Worm (Caenorhabditis elegans) whole organism, late embryonic: ENCODE measurements around the gene B0303.4.
A peak's percentile ranks its signal among the peaks of the same experiment; 100 is the strongest.

Experiments used
- C08G9.2 ChIP-seq: sonication (generic microtip); optimal IDR thresholded peaks from 2 replicates; lab custom pipeline; 2016; ENCODE audit warnings: mild to moderate bottlenecking, missing genetic modification characterization, moderate library complexity, missing compliant biosample characterization
- F13H6.1 ChIP-seq: sonication (generic microtip); optimal IDR thresholded peaks from 2 replicates; lab custom pipeline; 2016; ENCODE audit warnings: missing genetic modification characterization, missing compliant biosample characterization
- K02D7.2 ChIP-seq: sonication (generic microtip); optimal IDR thresholded peaks from 2 replicates; lab custom pipeline; 2017; ENCODE audit warnings: mild to moderate bottlenecking, missing genetic modification characterization, missing compliant biosample characterization
- T23F11.4 ChIP-seq: fragments of 200-800 bp; sonication (Bioruptor generic); optimal IDR thresholded peaks from 2 replicates; lab custom pipeline; 2018; ENCODE audit warnings: mild to moderate bottlenecking, missing genetic modification characterization, missing compliant biosample characterization
- Y22D7AL.16 ChIP-seq: sonication (generic microtip); optimal IDR thresholded peaks from 2 replicates; lab custom pipeline; 2016; ENCODE audit warnings: missing genetic modification characterization, missing compliant biosample characterization
- ceh-14 ChIP-seq: sonication (generic microtip); optimal IDR thresholded peaks from 2 replicates; lab custom pipeline; 2016; ENCODE audit warnings: missing genotype, missing genetic modification characterization, missing compliant biosample characterization
- ceh-18 ChIP-seq: sonication (generic microtip); optimal IDR thresholded peaks from 2 replicates; lab custom pipeline; 2016; ENCODE audit warnings: missing genetic modification characterization, missing compliant biosample characterization
- ceh-19 ChIP-seq: fragments of 200-800 bp; sonication (Bioruptor generic); optimal IDR thresholded peaks from 2 replicates; lab custom pipeline; 2018; ENCODE audit warnings: mild to moderate bottlenecking, missing genetic modification characterization, missing compliant biosample characterization
- ceh-2 ChIP-seq: sonication (generic microtip); optimal IDR thresholded peaks from 2 replicates; lab custom pipeline; 2016; ENCODE audit warnings: missing genotype, missing genetic modification characterization, missing compliant biosample characterization
- ceh-22 ChIP-seq: sonication (generic microtip); optimal IDR thresholded peaks from 2 replicates; lab custom pipeline; 2017; ENCODE audit warnings: missing biosample characterization, missing genetic modification characterization
- ceh-24 ChIP-seq: sonication (generic microtip); optimal IDR thresholded peaks from 2 replicates; lab custom pipeline; 2016; ENCODE audit warnings: mild to moderate bottlenecking, missing genetic modification characterization, missing compliant biosample characterization
- ceh-34 ChIP-seq: sonication (generic microtip); optimal IDR thresholded peaks from 2 replicates; lab custom pipeline; 2016; ENCODE audit warnings: mild to moderate bottlenecking, missing genetic modification characterization, missing compliant biosample characterization
- ceh-45 ChIP-seq: fragments of 200-800 bp; sonication (Bioruptor generic); IDR thresholded peaks from 2 replicates; pipeline ENCODE4 v1.3.6; 2022; ENCODE audit warnings: missing genetic modification reagents, missing genetic modification characterization, missing compliant biosample characterization
- ceh-48 ChIP-seq: sonication (generic microtip); optimal IDR thresholded peaks from 2 replicates; lab custom pipeline; 2016; ENCODE audit warnings: missing genetic modification characterization, inconsistent platforms, missing compliant biosample characterization
- ceh-9 ChIP-seq: sonication (generic microtip); optimal IDR thresholded peaks from 2 replicates; lab custom pipeline; 2016; ENCODE audit warnings: mild to moderate bottlenecking, missing genetic modification characterization, inconsistent platforms, missing compliant biosample characterization
- dmd-4 ChIP-seq: sonication (generic microtip); optimal IDR thresholded peaks from 2 replicates; lab custom pipeline; 2016; ENCODE audit warnings: borderline replicate concordance, missing genetic modification characterization, missing compliant biosample characterization
- dve-1 ChIP-seq: sonication (generic microtip); optimal IDR thresholded peaks from 2 replicates; lab custom pipeline; 2017; ENCODE audit warnings: antibody characterized with exemption, mild to moderate bottlenecking, missing genetic modification characterization, missing compliant biosample characterization
- elt-2 ChIP-seq: sonication (generic microtip); optimal IDR thresholded peaks from 2 replicates; lab custom pipeline; 2016; ENCODE audit warnings: missing genetic modification reagents, missing genetic modification characterization, missing compliant biosample characterization
- elt-4 ChIP-seq: sonication (generic microtip); optimal IDR thresholded peaks from 2 replicates; lab custom pipeline; 2016; ENCODE audit warnings: missing genetic modification characterization, missing compliant biosample characterization
- eyg-1 ChIP-seq: sonication (generic microtip); optimal IDR thresholded peaks from 2 replicates; lab custom pipeline; 2016; ENCODE audit warnings: missing genotype, missing genetic modification characterization, missing compliant biosample characterization
- fax-1 ChIP-seq: sonication (generic microtip); optimal IDR thresholded peaks from 2 replicates; lab custom pipeline; 2016; ENCODE audit warnings: missing genotype, missing genetic modification characterization, missing compliant biosample characterization
- fkh-10 ChIP-seq: fragments of 150-350 bp; optimal IDR thresholded peaks from 2 replicates; lab custom pipeline; 2014; ENCODE audit warnings: missing biosample characterization, missing genetic modification reagents, missing genetic modification characterization
- fkh-6 ChIP-seq: sonication (generic microtip); optimal IDR thresholded peaks from 2 replicates; lab custom pipeline; 2016; ENCODE audit warnings: missing genetic modification characterization, missing compliant biosample characterization
- hlh-13 ChIP-seq: fragments of 200-800 bp; sonication (Bioruptor generic); optimal IDR thresholded peaks from 2 replicates; lab custom pipeline; 2018; ENCODE audit warnings: mild to moderate bottlenecking, missing genetic modification characterization, missing compliant biosample characterization
- hlh-15 ChIP-seq: sonication (generic microtip); optimal IDR thresholded peaks from 2 replicates; lab custom pipeline; 2016; ENCODE audit warnings: missing genetic modification characterization, missing compliant biosample characterization
- hlh-6 ChIP-seq: sonication (generic microtip); optimal IDR thresholded peaks from 2 replicates; lab custom pipeline; 2016; ENCODE audit warnings: missing genotype, missing genetic modification characterization, missing compliant biosample characterization
- hlh-8 ChIP-seq: sonication (generic microtip); optimal IDR thresholded peaks from 2 replicates; lab custom pipeline; 2016; ENCODE audit warnings: missing genotype, missing genetic modification characterization, missing compliant biosample characterization
- lim-6 ChIP-seq: sonication (generic microtip); optimal IDR thresholded peaks from 2 replicates; lab custom pipeline; 2016; ENCODE audit warnings: missing genetic modification characterization, missing compliant biosample characterization
- nfya-1 ChIP-seq: sonication (generic microtip); optimal IDR thresholded peaks from 2 replicates; lab custom pipeline; 2017; ENCODE audit warnings: missing genetic modification characterization, mild to moderate bottlenecking, missing compliant biosample characterization, antibody characterized with exemption, moderate library complexity
- nhr-11 ChIP-seq: fragments of 150-350 bp; optimal IDR thresholded peaks from 2 replicates; lab custom pipeline; 2014; ENCODE audit warnings: missing biosample characterization, missing genetic modification characterization
- npax-4 ChIP-seq: sonication (generic microtip); optimal IDR thresholded peaks from 2 replicates; lab custom pipeline; 2016; ENCODE audit warnings: missing genetic modification characterization, missing compliant biosample characterization
- pag-3 ChIP-seq: sonication (generic microtip); optimal IDR thresholded peaks from 2 replicates; lab custom pipeline; 2016; ENCODE audit warnings: missing compliant biosample characterization, missing genetic modification characterization, borderline replicate concordance
- pat-9 ChIP-seq: fragments of 200-800 bp; sonication (Bioruptor generic); optimal IDR thresholded peaks from 2 replicates; lab custom pipeline; 2018; ENCODE audit warnings: mild to moderate bottlenecking, missing genetic modification characterization, moderate library complexity, missing compliant biosample characterization
- pha-2 ChIP-seq: sonication (generic microtip); optimal IDR thresholded peaks from 2 replicates; lab custom pipeline; 2017; ENCODE audit warnings: mild to moderate bottlenecking, missing genetic modification characterization, missing compliant biosample characterization
- pha-4 ChIP-seq: fragments of 150-350 bp; optimal IDR thresholded peaks from 2 replicates; lab custom pipeline; 2018; ENCODE audit warnings: missing biosample characterization, missing genetic modification reagents, missing genetic modification characterization
- pros-1 ChIP-seq: fragments of 150-350 bp; optimal IDR thresholded peaks from 2 replicates; lab custom pipeline; 2014; ENCODE audit warnings: missing biosample characterization, missing genetic modification reagents, missing genetic modification characterization
- rnt-1 ChIP-seq: sonication (generic microtip); optimal IDR thresholded peaks from 2 replicates; lab custom pipeline; 2016; ENCODE audit warnings: missing genetic modification characterization, missing compliant biosample characterization
- sdc-2 ChIP-seq: sonication (generic microtip); optimal IDR thresholded peaks from 2 replicates; lab custom pipeline; 2016; ENCODE audit warnings: missing genotype, missing genetic modification characterization, missing compliant biosample characterization
- sox-2 ChIP-seq: fragments of 200-800 bp; sonication (Bioruptor generic); IDR thresholded peaks from 2 replicates; pipeline ENCODE4 v1.3.6; 2022; ENCODE audit warnings: missing genetic modification reagents, missing genetic modification characterization, missing compliant biosample characterization
- syd-9 ChIP-seq: sonication (generic microtip); optimal IDR thresholded peaks from 2 replicates; lab custom pipeline; 2016; ENCODE audit warnings: mild to moderate bottlenecking, missing genetic modification characterization, moderate library complexity, missing compliant biosample characterization
- tbx-2 ChIP-seq: sonication (generic microtip); optimal IDR thresholded peaks from 2 replicates; lab custom pipeline; 2016; ENCODE audit warnings: missing genetic modification characterization, missing compliant biosample characterization
- tbx-7 ChIP-seq: sonication (generic microtip); optimal IDR thresholded peaks from 2 replicates; lab custom pipeline; 2016; ENCODE audit warnings: missing genotype, missing genetic modification characterization, missing compliant biosample characterization
- ttx-3 ChIP-seq: sonication (generic microtip); optimal IDR thresholded peaks from 2 replicates; lab custom pipeline; 2016; ENCODE audit warnings: missing genetic modification reagents, missing genetic modification characterization, missing compliant biosample characterization
- unc-3 ChIP-seq, 2 experiments: fragments of 200-800 bp in 1 of 2; sonication (Bioruptor generic) in 1 of 2; sonication (generic microtip) in 1 of 2; conservative IDR thresholded peaks in 1 of 2; optimal IDR thresholded peaks in 1 of 2; 2 replicates each; pipeline versions ENCODE4 v1.3.6 to Lab custom; 2016 to 2022; ENCODE audit warnings: missing compliant biosample characterization in 2 of 2, missing genetic modification characterization in 2 of 2, missing genetic modification reagents in 1 of 2
- unc-55 ChIP-seq: sonication (generic microtip); optimal IDR thresholded peaks from 2 replicates; lab custom pipeline; 2017; ENCODE audit warnings: missing biosample characterization, missing genetic modification reagents, missing genetic modification characterization
- zip-5 ChIP-seq: sonication (generic microtip); optimal IDR thresholded peaks from 2 replicates; lab custom pipeline; 2016; ENCODE audit warnings: missing genetic modification characterization, missing compliant biosample characterization
- ztf-16 ChIP-seq: sonication (generic microtip); optimal IDR thresholded peaks from 2 replicates; lab custom pipeline; 2017; ENCODE audit warnings: missing genetic modification characterization, missing compliant biosample characterization

The B0303.4 gene

DNA sequence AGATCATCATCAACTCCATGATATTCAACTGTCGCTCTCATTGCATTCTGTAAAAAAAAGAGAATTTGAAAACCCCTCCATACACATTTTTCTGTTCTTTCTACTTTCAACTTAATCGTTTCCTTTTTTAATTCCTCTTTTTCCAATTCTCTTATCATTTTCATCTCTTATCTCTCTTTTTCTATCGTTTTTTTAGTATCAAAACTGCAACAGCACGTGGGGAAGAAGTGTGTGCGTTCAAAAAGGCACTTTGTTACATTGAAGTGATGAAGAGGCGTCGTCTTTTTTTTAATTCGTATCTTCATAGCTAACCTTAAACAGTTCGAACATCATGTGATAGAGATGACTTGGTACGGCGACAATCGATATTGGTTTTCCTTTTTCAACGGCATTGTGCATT, 49.5 kb downstream of the B0303.4 start:
- TF ChIP-seq elt-2 (tag; lab: Kevin White, UChicago) (peak; percentile 17), nfya-1 (tag; lab: Kevin White, UChicago) (no peak)

DNA sequence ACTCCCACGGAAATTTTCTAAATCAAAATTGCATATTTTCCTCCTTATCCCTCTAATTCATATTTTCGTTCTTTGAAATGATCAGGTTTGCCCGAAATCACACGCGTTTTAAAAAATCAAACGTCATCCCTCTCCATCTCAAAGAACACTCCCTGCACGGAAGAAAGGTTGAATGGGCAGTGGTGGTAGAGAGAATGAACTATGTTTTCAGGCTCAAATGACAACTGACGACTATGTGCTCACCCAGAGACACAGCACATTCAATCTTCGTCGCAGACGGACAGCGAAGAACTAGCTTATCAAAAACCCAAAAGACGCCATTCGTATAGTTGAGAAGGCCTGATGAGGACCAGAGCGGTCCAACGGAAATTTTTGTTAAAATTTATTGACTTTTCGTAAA, 50.1 kb downstream of the B0303.4 start:
- TF ChIP-seq syd-9 (tag; lab: Kevin White, UChicago) = no peak
- no peak for TF ChIP-seq tbx-2
- no peak for TF ChIP-seq ceh-48
- no peak for TF ChIP-seq pha-4 (tag; lab: Kevin White, UChicago)
- TF ChIP-seq elt-4 (tag; lab: Kevin White, UChicago) = no peak
- no peak for TF ChIP-seq hlh-15
- TF ChIP-seq ztf-16 (tag; lab: Kevin White, UChicago) = no peak
- no peak for TF ChIP-seq fax-1 (tag; lab: Kevin White, UChicago)
- TF ChIP-seq lim-6 = no peak
- no peak for TF ChIP-seq sdc-2 (tag; lab: Kevin White, UChicago)
- TF ChIP-seq sox-2 (GFP tag; lab: Robert Waterston, UW) = no peak
- TF ChIP-seq ceh-22 (tag; lab: Kevin White, UChicago) = no peak
- no peak for TF ChIP-seq pros-1 (tag; lab: Kevin White, UChicago)
- TF ChIP-seq rnt-1 = no peak
- no peak for TF ChIP-seq tbx-7
- TF ChIP-seq fkh-6 = no peak
- TF ChIP-seq Y22D7AL.16 (tag; lab: Kevin White, UChicago) = no peak
- TF ChIP-seq hlh-6 (tag; lab: Kevin White, UChicago) = no peak
- TF ChIP-seq nhr-11 = no peak
- no peak for TF ChIP-seq F13H6.1

DNA sequence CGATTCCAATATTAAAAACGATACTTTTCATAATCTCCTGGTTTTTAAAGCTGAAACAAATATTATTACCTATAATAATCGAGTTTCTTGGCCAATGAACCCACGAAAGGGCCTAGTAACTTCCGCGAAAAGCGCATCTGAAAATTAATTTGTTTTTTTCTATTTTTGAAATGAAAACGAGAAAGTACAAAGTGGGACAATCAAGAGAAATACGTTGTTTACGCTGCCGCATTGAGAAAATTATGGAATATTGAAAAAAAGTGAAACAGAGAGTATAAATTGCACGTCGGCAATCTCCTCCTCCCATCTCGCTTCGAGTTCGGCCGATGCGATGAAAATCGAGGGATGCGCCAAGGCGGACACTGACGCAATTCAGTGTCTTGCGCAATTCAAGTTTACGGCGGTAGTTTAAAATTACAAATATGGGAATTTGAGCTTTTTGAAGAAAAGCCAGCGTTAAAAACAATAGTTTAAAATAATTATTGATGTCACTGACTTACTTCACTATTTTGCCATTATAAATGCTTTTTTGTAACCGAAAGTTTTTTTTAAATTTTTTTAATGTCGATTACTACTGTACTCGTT, 51.7 kb downstream of the B0303.4 start, which contains the start of gene pdhk-2:
pdhk-2 (minus strand) TSS at position 137 of the 585 bp plus-strand sequence.
- TF ChIP-seq zip-5 (tag; lab: Kevin White, UChicago) (no peak), dmd-4 (tag; lab: Kevin White, UChicago) (peak; percentile 24), pag-3 (no peak), tbx-2 (peak; percentile 83), sox-2 (GFP tag; lab: Robert Waterston, UW) (no peak), unc-3 (GFP tag; conservative IDR thresholded peaks at IDR 0.05; lab: Robert Waterston, UW) (peak; percentile 45; the same call in 1 of the 2 replicates), unc-3 (tag; optimal IDR thresholded peaks at IDR 0.05; lab: Kevin White, UChicago) (peak; percentile 40), fkh-6 (peak; percentile 64), eyg-1 (tag; lab: Kevin White, UChicago) (peak; percentile 12), unc-55 (peak; percentile 68), hlh-8 (tag; lab: Kevin White, UChicago) (peak; percentile 38), T23F11.4 (GFP tag; lab: Kevin White, UChicago) (peak; percentile 40), ceh-9 (tag; lab: Kevin White, UChicago) (no peak), hlh-6 (tag; lab: Kevin White, UChicago) (no peak), ceh-2 (tag; lab: Kevin White, UChicago) (peak; percentile 58), pros-1 (tag; lab: Kevin White, UChicago) (no peak), pha-2 (tag; lab: Kevin White, UChicago) (peak; percentile 64), elt-2 (tag; lab: Kevin White, UChicago) (peak; percentile 71), F13H6.1 (peak; percentile 73), fkh-10 (GFP tag; lab: Kevin White, UChicago) (no peak), dve-1 (tag; lab: Kevin White, UChicago) (peak; percentile 81), ceh-22 (tag; lab: Kevin White, UChicago) (no peak), ceh-14 (tag; lab: Kevin White, UChicago) (peak; percentile 85), C08G9.2 (tag; lab: Kevin White, UChicago) (peak; percentile 45), hlh-13 (peak; percentile 27), ceh-24 (tag; lab: Kevin White, UChicago) (no peak), syd-9 (tag; lab: Kevin White, UChicago) (peak; percentile 5), ttx-3 (tag; lab: Kevin White, UChicago) (peak; percentile 48), tbx-7 (peak; percentile 24), ceh-18 (tag; lab: Kevin White, UChicago) (peak; percentile 82), nfya-1 (tag; lab: Kevin White, UChicago) (peak; percentile 89), pat-9 (tag; lab: Kevin White, UChicago) (peak; percentile 38), pha-4 (tag; lab: Kevin White, UChicago) (no peak), K02D7.2 (tag; lab: Kevin White, UChicago) (peak; percentile 1), ceh-45 (GFP tag; lab: Robert Waterston, UW) (0 out of 2 replicates have a peak, but pooled peaks have one; percentile 53), ceh-19 (peak; percentile 70), npax-4 (no peak), ztf-16 (tag; lab: Kevin White, UChicago) (peak; percentile 71), ceh-34 (tag; lab: Kevin White, UChicago) (peak; percentile 84)
